Fruit fly (Drosophila melanogaster): ENCODE results near the gene Naa40.

Gene Naa40

DNA sequence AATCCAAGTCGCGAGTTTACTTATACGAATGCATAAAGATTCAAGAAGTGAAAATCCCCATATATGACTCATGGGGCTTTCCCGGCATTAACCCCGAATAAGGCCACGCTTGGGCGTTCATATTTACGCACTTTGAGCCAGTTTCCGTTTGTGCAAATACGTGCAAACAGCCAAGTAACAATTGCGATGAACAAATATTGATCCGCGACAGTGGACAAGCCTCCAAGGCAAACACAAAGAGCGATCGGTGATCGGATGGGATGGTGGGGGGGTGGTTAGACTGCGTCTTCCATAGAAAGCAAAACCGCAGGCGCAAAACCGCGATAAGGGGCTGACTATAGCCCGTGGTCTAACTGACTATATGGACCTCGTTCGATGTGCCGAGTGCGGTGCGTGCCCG lies 32.5 kb upstream of the Naa40 start (continued):
- TF ChIP-seq CG2889 (GFP tag; IDR thresholded peaks at IDR 0.05) (no peak), CG18599 (GFP tag; optimal IDR thresholded peaks at IDR 0.05) (peak; percentile 27), Trl (optimal IDR thresholded peaks at IDR 0.05) (no peak), Trl (GFP tag; optimal IDR thresholded peaks at IDR 0.05) (peak; percentile 12), Drgx (GFP tag; IDR thresholded peaks at IDR 0.05) (peak; percentile 36), mirr (GFP tag; optimal IDR thresholded peaks at IDR 0.05) (peak; percentile 59), ato (GFP tag; IDR thresholded peaks at IDR 0.05; ENCODE audit: partially characterized antibody) (no peak), Atf3 (GFP tag; optimal IDR thresholded peaks at IDR 0.05) (peak; percentile 0), CG3726 (GFP tag; IDR thresholded peaks at IDR 0.05) (0 out of 3 replicates have a peak, but pooled peaks have one; percentile 30), CG12942 (GFP tag; optimal IDR thresholded peaks at IDR 0.05) (peak; percentile 14), sens (GFP tag) (peak; percentile 73), kay (GFP tag; optimal IDR thresholded peaks at IDR 0.05) (peak; percentile 11), CG12071 (GFP tag; optimal IDR thresholded peaks at IDR 0.05) (peak; percentile 71), Dip2 (GFP tag; IDR thresholded peaks at IDR 0.05) (no peak), CG12155 (GFP tag; optimal IDR thresholded peaks at IDR 0.05) (no peak), CG1233 (GFP tag; optimal IDR thresholded peaks at IDR 0.05) (peak; percentile 31), Blimp-1 (GFP tag; optimal IDR thresholded peaks at IDR 0.05) (no peak), Doc2 (GFP tag; IDR thresholded peaks at IDR 0.05) (no peak), CG3407 (GFP tag; optimal IDR thresholded peaks at IDR 0.05) (peak; percentile 46), ase (GFP tag; IDR thresholded peaks at IDR 0.05) (no peak), CG11504 (tag; optimal IDR thresholded peaks at IDR 0.05) (peak; percentile 27), nerfin-2 (GFP tag; IDR thresholded peaks at IDR 0.05; ENCODE audit: partially characterized antibody) (no peak), CG8089 (GFP tag; optimal IDR thresholded peaks at IDR 0.05) (peak; percentile 19), CG17359 (tag; optimal IDR thresholded peaks at IDR 0.05) (peak; percentile 35), Mrtf (GFP tag; IDR thresholded peaks at IDR 0.05) (peak; percentile 52; the same call in 2 of the 3 replicates), CG10543 (GFP tag; optimal IDR thresholded peaks at IDR 0.05) (no peak), Dref (GFP tag; IDR thresholded peaks at IDR 0.05) (no peak), CG8290 (GFP tag; optimal IDR thresholded peaks at IDR 0.05) (no peak), CG8290 (tag; optimal IDR thresholded peaks at IDR 0.05) (peak in 1 of 2 experiments; percentile 72), CG2875 (GFP tag; optimal IDR thresholded peaks at IDR 0.05) (peak; percentile 47), zf30C (GFP tag; optimal IDR thresholded peaks at IDR 0.05) (no peak), bab2 (GFP tag; optimal IDR thresholded peaks at IDR 0.05) (peak; percentile 43)

- TF ChIP-seq Gug (GFP tag; IDR thresholded peaks at IDR 0.05) (no peak), Drgx (GFP tag; IDR thresholded peaks at IDR 0.05) (peak; percentile 13; the same call in 1 of the 2 replicates)
Observed at dm6 chr3R:29756153-29756552, 31.4 kb upstream of the Naa40 start.

- TF ChIP-seq HLH3B (GFP tag; IDR thresholded peaks at IDR 0.05) (peak; percentile 45; the same call in 1 of the 2 replicates), tgo (GFP tag; IDR thresholded peaks at IDR 0.05) (peak; percentile 44; the same call in 2 of the 3 replicates), CG6272 (GFP tag; IDR thresholded peaks at IDR 0.05) (peak; percentile 43; the same call in 1 of the 2 replicates), CG9932 (GFP tag; IDR thresholded peaks at IDR 0.05) (no peak), lmd (GFP tag; IDR thresholded peaks at IDR 0.05) (peak; percentile 40; the same call in 1 of the 2 replicates), ems (GFP tag; optimal IDR thresholded peaks at IDR 0.05) (peak; percentile 3), unpg (GFP tag; optimal IDR thresholded peaks at IDR 0.05) (peak; percentile 19), Fer3 (tag; optimal IDR thresholded peaks at IDR 0.05) (no peak), dysf (GFP tag; IDR thresholded peaks at IDR 0.05) (0 out of 3 replicates have a peak, but pooled peaks have one; percentile 42), ro (GFP tag; IDR thresholded peaks at IDR 0.05) (no peak), CG17328 (GFP tag; IDR thresholded peaks at IDR 0.05) (0 out of 2 replicates have a peak, but pooled peaks have one; percentile 18), Hr78 (GFP tag; optimal IDR thresholded peaks at IDR 0.05) (no peak), Ptx1 (GFP tag; IDR thresholded peaks at IDR 0.05) (peak; percentile 23; the same call in 1 of the 2 replicates), Xbp1 (GFP tag; optimal IDR thresholded peaks at IDR 0.05) (peak; percentile 31), az2 (GFP tag; optimal IDR thresholded peaks at IDR 0.05) (peak; percentile 10), CG6689 (GFP tag; IDR thresholded peaks at IDR 0.05) (peak; percentile 30; the same call in 1 of the 2 replicates), ranshi (GFP tag; IDR thresholded peaks at IDR 0.05) (no peak), CG6791 (GFP tag; IDR thresholded peaks at IDR 0.05; ENCODE audit: partially characterized antibody) (no peak)
Observed at dm6 chr3R:29755248-29755647, 30.5 kb upstream of the Naa40 start.
